Worm (Caenorhabditis elegans) whole organism, young adult: ENCODE results near the gene F33H1.4.

Experiments
- D2030.7 ChIP-seq: fragments of 200-800 bp; sonication (Bioruptor generic); IDR thresholded peaks from 2 replicates; pipeline ENCODE4 v1.3.6; 2022; ENCODE audit warnings: missing genetic modification reagents, missing genetic modification characterization, missing compliant biosample characterization
- F22D6.2 ChIP-seq: sonication (generic microtip); optimal IDR thresholded peaks from 2 replicates; lab custom pipeline; 2016; ENCODE audit warnings: mild to moderate bottlenecking, missing genetic modification characterization, missing compliant biosample characterization
- F23B12.7 ChIP-seq: sonication (generic microtip); optimal IDR thresholded peaks from 2 replicates; lab custom pipeline; 2017; ENCODE audit warnings: missing genetic modification characterization, mild to moderate bottlenecking, missing compliant biosample characterization, antibody characterized with exemption, moderate library complexity; ENCODE audit not compliant: insufficient read depth
- F33H1.4 ChIP-seq: fragments of 200-800 bp; sonication (Bioruptor generic); IDR thresholded peaks from 2 replicates; pipeline ENCODE4 v1.3.6; 2022; ENCODE audit warnings: missing genetic modification reagents, missing genetic modification characterization, missing compliant biosample characterization
- F49E8.2 ChIP-seq: sonication (generic microtip); optimal IDR thresholded peaks from 3 replicates; lab custom pipeline; 2017; ENCODE audit warnings: missing genetic modification characterization, mild to moderate bottlenecking, missing compliant biosample characterization, antibody characterized with exemption, moderate library complexity; ENCODE audit not compliant: insufficient read depth
- F52B5.7 ChIP-seq: sonication (generic microtip); optimal IDR thresholded peaks from 2 replicates; lab custom pipeline; 2016; ENCODE audit warnings: mild to moderate bottlenecking, missing genetic modification characterization, missing compliant biosample characterization
- F55B11.4 ChIP-seq: sonication (generic microtip); optimal IDR thresholded peaks from 2 replicates; lab custom pipeline; 2016; ENCODE audit warnings: missing compliant biosample characterization, missing genetic modification characterization, borderline replicate concordance; ENCODE audit not compliant: insufficient read depth
- F57C9.4 ChIP-seq: sonication (generic microtip); optimal IDR thresholded peaks from 2 replicates; lab custom pipeline; 2017; ENCODE audit warnings: mild to moderate bottlenecking, missing genetic modification characterization, missing compliant biosample characterization
- T07F8.4 ChIP-seq: sonication (generic microtip); optimal IDR thresholded peaks from 2 replicates; lab custom pipeline; 2016; ENCODE audit warnings: mild to moderate bottlenecking, missing genetic modification characterization, moderate library complexity, missing compliant biosample characterization
- Y67H2A.10 ChIP-seq: fragments of 200-800 bp; sonication (Bioruptor generic); conservative IDR thresholded peaks from 2 replicates; pipeline ENCODE4 v1.3.6; 2022; ENCODE audit warnings: missing genetic modification reagents, missing genetic modification characterization, missing compliant biosample characterization
- athp-1 ChIP-seq: sonication (generic microtip); optimal IDR thresholded peaks from 2 replicates; lab custom pipeline; 2017; ENCODE audit warnings: mild to moderate bottlenecking, missing genetic modification characterization, missing compliant biosample characterization
- attf-5 ChIP-seq: fragments of 200-800 bp; sonication (Bioruptor generic); optimal IDR thresholded peaks from 2 replicates; lab custom pipeline; 2018; ENCODE audit warnings: mild to moderate bottlenecking, missing genetic modification characterization, missing compliant biosample characterization
- bed-1 ChIP-seq: fragments of 200-800 bp; sonication (Bioruptor generic); IDR thresholded peaks from 2 replicates; pipeline ENCODE4 v1.3.6; 2022; ENCODE audit warnings: missing genetic modification reagents, missing genetic modification characterization, missing compliant biosample characterization
- cebp-1 ChIP-seq, 2 experiments: fragments of 200-800 bp in 1 of 2; sonication (Bioruptor generic) in 1 of 2; sonication (generic microtip) in 1 of 2; IDR thresholded peaks in 1 of 2; optimal IDR thresholded peaks in 1 of 2; 2 replicates each; pipeline versions ENCODE4 v1.3.6 to Lab custom; 2017 to 2022; ENCODE audit warnings: missing compliant biosample characterization in 2 of 2, missing genetic modification characterization in 2 of 2, mild to moderate bottlenecking in 1 of 2, missing genetic modification reagents in 1 of 2, moderate library complexity in 1 of 2
- ceh-100 ChIP-seq: fragments of 200-800 bp; sonication (Bioruptor generic); IDR thresholded peaks from 2 replicates; pipeline ENCODE4 v1.3.6; 2022; ENCODE audit warnings: missing genetic modification reagents, missing genetic modification characterization, missing compliant biosample characterization
- ceh-27 ChIP-seq: fragments of 200-800 bp; sonication (Bioruptor generic); optimal IDR thresholded peaks from 2 replicates; lab custom pipeline; 2018; ENCODE audit warnings: mild to moderate bottlenecking, missing genetic modification characterization, moderate library complexity, missing compliant biosample characterization
- ceh-91 ChIP-seq: fragments of 200-800 bp; sonication (Bioruptor generic); IDR thresholded peaks from 2 replicates; pipeline ENCODE4 v1.3.6; 2022; ENCODE audit warnings: missing genetic modification reagents, missing genetic modification characterization, missing compliant biosample characterization
- die-1 ChIP-seq: sonication (generic microtip); optimal IDR thresholded peaks from 2 replicates; lab custom pipeline; 2016; ENCODE audit warnings: missing genotype, mild to moderate bottlenecking, missing genetic modification characterization, missing compliant biosample characterization
- dpff-1 ChIP-seq: sonication (generic microtip); optimal IDR thresholded peaks from 2 replicates; lab custom pipeline; 2017; ENCODE audit warnings: mild to moderate bottlenecking, missing genetic modification characterization, missing compliant biosample characterization
- dpl-1 ChIP-seq: fragments of 150-350 bp; optimal IDR thresholded peaks from 2 replicates; lab custom pipeline; 2014; ENCODE audit warnings: missing biosample characterization, missing genetic modification reagents, missing genetic modification characterization
- egl-44 ChIP-seq: fragments of 200-800 bp; sonication (Bioruptor generic); IDR thresholded peaks from 2 replicates; pipeline ENCODE4 v1.3.6; 2022; ENCODE audit warnings: missing genetic modification reagents, missing genetic modification characterization, missing compliant biosample characterization
- ets-4 ChIP-seq: fragments of 200-800 bp; sonication (Bioruptor generic); optimal IDR thresholded peaks from 2 replicates; lab custom pipeline; 2018; ENCODE audit warnings: mild to moderate bottlenecking, missing genetic modification characterization, missing compliant biosample characterization
- hmg-1.2 ChIP-seq: fragments of 200-800 bp; sonication (Bioruptor generic); IDR thresholded peaks from 2 replicates; pipeline ENCODE4 v1.3.6; 2022; ENCODE audit warnings: missing genetic modification reagents, missing genetic modification characterization, missing compliant biosample characterization
- lin-35 ChIP-seq, 3 experiments: fragments of 150-350 bp in 2 of 3; sonication (generic microtip) in 1 of 3; optimal IDR thresholded peaks; 2 replicates each; lab custom pipeline; 2014 to 2018; ENCODE audit warnings: missing biosample characterization in 3 of 3, missing genetic modification characterization in 3 of 3, missing genetic modification reagents in 3 of 3
- lin-54 ChIP-seq: fragments of 200-800 bp; sonication (Bioruptor generic); optimal IDR thresholded peaks from 2 replicates; lab custom pipeline; 2018; ENCODE audit warnings: mild to moderate bottlenecking, missing genetic modification characterization, missing compliant biosample characterization
- lir-1 ChIP-seq: fragments of 200-800 bp; sonication (Bioruptor generic); conservative IDR thresholded peaks from 2 replicates; pipeline ENCODE4 v1.3.6; 2022; ENCODE audit warnings: missing genetic modification reagents, missing genetic modification characterization, missing compliant biosample characterization
- lsl-1 ChIP-seq: fragments of 200-800 bp; sonication (Bioruptor generic); optimal IDR thresholded peaks from 2 replicates; lab custom pipeline; 2018; ENCODE audit warnings: mild to moderate bottlenecking, missing genetic modification characterization, moderate library complexity, missing compliant biosample characterization
- lsy-27 ChIP-seq: sonication (generic microtip); optimal IDR thresholded peaks from 2 replicates; lab custom pipeline; 2017; ENCODE audit warnings: missing genetic modification characterization, mild to moderate bottlenecking, missing compliant biosample characterization, antibody characterized with exemption, missing genotype, borderline replicate concordance; ENCODE audit not compliant: insufficient read depth
- madf-10 ChIP-seq: sonication (generic microtip); optimal IDR thresholded peaks from 2 replicates; lab custom pipeline; 2016; ENCODE audit warnings: mild to moderate bottlenecking, missing genetic modification characterization, missing compliant biosample characterization
- madf-3 ChIP-seq: fragments of 200-800 bp; sonication (Bioruptor generic); IDR thresholded peaks from 2 replicates; pipeline ENCODE4 v1.3.6; 2022; ENCODE audit warnings: missing genetic modification reagents, missing genetic modification characterization, missing compliant biosample characterization
- madf-6 ChIP-seq: fragments of 200-800 bp; sonication (Bioruptor generic); IDR thresholded peaks from 2 replicates; pipeline ENCODE4 v1.3.6; 2022; ENCODE audit warnings: missing genetic modification reagents, missing genetic modification characterization, missing compliant biosample characterization
- mel-28 ChIP-seq: sonication (generic microtip); optimal IDR thresholded peaks from 2 replicates; lab custom pipeline; 2016; ENCODE audit warnings: borderline replicate concordance, mild to moderate bottlenecking, missing genetic modification characterization, missing compliant biosample characterization
- mes-4 ChIP-seq: sonication (generic microtip); optimal IDR thresholded peaks from 2 replicates; lab custom pipeline; 2016; ENCODE audit warnings: missing genotype, missing genetic modification characterization, missing compliant biosample characterization
- nfyb-1 ChIP-seq: fragments of 200-800 bp; sonication (Bioruptor generic); IDR thresholded peaks from 2 replicates; pipeline ENCODE4 v1.3.6; 2022; ENCODE audit warnings: missing genetic modification reagents, missing genetic modification characterization, missing compliant biosample characterization
- nhr-80 ChIP-seq: sonication (generic microtip); optimal IDR thresholded peaks from 2 replicates; lab custom pipeline; 2016; ENCODE audit warnings: missing genetic modification characterization, missing compliant biosample characterization
- pbrm-1 ChIP-seq: fragments of 200-800 bp; sonication (Bioruptor generic); IDR thresholded peaks from 2 replicates; pipeline ENCODE4 v1.3.6; 2022; ENCODE audit warnings: missing genetic modification reagents, missing genetic modification characterization, missing compliant biosample characterization
- pha-4 ChIP-seq: fragments of 150-350 bp; sonication (generic microtip); optimal IDR thresholded peaks from 2 replicates; lab custom pipeline; 2014; ENCODE audit warnings: missing biosample characterization, missing genetic modification reagents, missing genetic modification characterization
- rcor-1 ChIP-seq: fragments of 200-800 bp; sonication (Bioruptor generic); IDR thresholded peaks from 2 replicates; pipeline ENCODE4 v1.3.6; 2022; ENCODE audit warnings: missing genetic modification reagents, missing genetic modification characterization, missing compliant biosample characterization
- rpc-1 ChIP-seq, 2 experiments: fragments of 150-350 bp in 1 of 2; sonication (generic microtip) in 1 of 2; optimal IDR thresholded peaks; 2 replicates each; lab custom pipeline; 2014 to 2018; ENCODE audit warnings: missing biosample characterization in 1 of 2, missing genetic modification characterization in 1 of 2, missing genetic modification reagents in 1 of 2, missing genotype in 1 of 2
- sea-2 ChIP-seq: fragments of 200-800 bp; sonication (Bioruptor generic); IDR thresholded peaks from 2 replicates; pipeline ENCODE4 v1.3.6; 2022; ENCODE audit warnings: missing genetic modification characterization, missing compliant biosample characterization
- somi-1 ChIP-seq: fragments of 200-800 bp; sonication (Bioruptor generic); optimal IDR thresholded peaks from 2 replicates; lab custom pipeline; 2018; ENCODE audit warnings: mild to moderate bottlenecking, missing genetic modification characterization, missing compliant biosample characterization
- tbp1 ChIP-seq: fragments of 200-800 bp; sonication (Bioruptor generic); optimal IDR thresholded peaks from 2 replicates; lab custom pipeline; 2018; ENCODE audit warnings: mild to moderate bottlenecking, missing genetic modification characterization, missing compliant biosample characterization
- tlf-1 ChIP-seq: fragments of 200-800 bp; sonication (Bioruptor generic); optimal IDR thresholded peaks from 2 replicates; lab custom pipeline; 2018; ENCODE audit warnings: mild to moderate bottlenecking, missing genetic modification characterization, missing compliant biosample characterization
- unc-130 ChIP-seq: sonication (generic microtip); optimal IDR thresholded peaks from 2 replicates; lab custom pipeline; 2016; ENCODE audit warnings: missing genetic modification reagents, missing genetic modification characterization, missing compliant biosample characterization
- ztf-18 ChIP-seq: sonication (generic microtip); optimal IDR thresholded peaks from 2 replicates; lab custom pipeline; 2016; ENCODE audit warnings: missing genotype, mild to moderate bottlenecking, missing genetic modification characterization, missing compliant biosample characterization
- ztf-22 ChIP-seq: fragments of 200-800 bp; sonication (Bioruptor generic); optimal IDR thresholded peaks from 2 replicates; lab custom pipeline; 2018; ENCODE audit warnings: mild to moderate bottlenecking, missing genetic modification characterization, moderate library complexity, missing compliant biosample characterization
- ztf-25 ChIP-seq: fragments of 200-800 bp; sonication (Bioruptor generic); IDR thresholded peaks from 2 replicates; pipeline ENCODE4 v1.3.6; 2022; ENCODE audit warnings: missing genetic modification reagents, missing genetic modification characterization, missing compliant biosample characterization
- ztf-28 ChIP-seq: fragments of 200-800 bp; sonication (Bioruptor generic); IDR thresholded peaks from 2 replicates; pipeline ENCODE4 v1.3.6; 2022; ENCODE audit warnings: missing genetic modification reagents, missing genetic modification characterization, missing compliant biosample characterization

Gene F33H1.4

DNA sequence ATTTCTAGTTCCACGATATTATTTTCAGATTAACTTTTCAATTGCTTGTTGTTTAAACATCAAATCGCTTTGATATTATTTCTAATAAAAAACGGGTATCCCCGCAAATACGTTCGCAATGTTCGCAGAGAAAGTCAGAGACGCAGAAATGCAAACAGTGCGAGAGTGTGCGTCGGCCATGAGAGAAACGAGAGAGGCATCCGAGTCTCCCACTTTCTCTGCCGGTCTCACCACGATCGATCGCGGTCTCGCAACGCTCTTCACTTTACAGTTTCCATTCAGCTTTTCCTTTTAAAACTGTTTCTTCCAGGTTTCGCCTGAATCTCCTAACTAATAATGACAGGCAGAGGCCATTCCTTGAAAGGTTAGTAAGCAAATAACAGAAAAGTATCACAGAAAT is at the start of gene F33H1.4:
Gene F33H1.4 (plus strand): TSS at position 311 of the 400 bp plus-strand sequence.
- no peak for TF ChIP-seq dpl-1
- TF ChIP-seq ceh-100 (GFP tag; lab: Robert Waterston, UW): peak; percentile 12; the same call in 1 of the 2 replicates
- peak; percentile 31 for TF ChIP-seq unc-130 (GFP tag; lab: Kevin White, UChicago)
- peak; percentile 6 for TF ChIP-seq madf-10 (tag; lab: Kevin White, UChicago)
- TF ChIP-seq ztf-22 (GFP tag; lab: Kevin White, UChicago): no peak
- TF ChIP-seq ceh-91: no peak
- no peak for TF ChIP-seq lsy-27 (tag; lab: Kevin White, UChicago)
- no peak for TF ChIP-seq mes-4
- TF ChIP-seq rcor-1: peak; percentile 44; the same call in 1 of the 2 replicates
- no peak for TF ChIP-seq T07F8.4 (tag; lab: Kevin White, UChicago)
- TF ChIP-seq lsl-1 (GFP tag; lab: Kevin White, UChicago): peak; percentile 33
- TF ChIP-seq ets-4 (GFP tag; lab: Kevin White, UChicago): no peak
- TF ChIP-seq F22D6.2 (tag; lab: Kevin White, UChicago): no peak
- TF ChIP-seq F52B5.7 (tag; lab: Kevin White, UChicago): no peak
- 0 out of 2 replicates have a peak, but pooled peaks have one; percentile 48 for TF ChIP-seq nfyb-1 (GFP tag; lab: Robert Waterston, UW)
- TF ChIP-seq ztf-18: no peak
- peak; percentile 91 for TF ChIP-seq madf-3 (GFP tag; lab: Robert Waterston, UW)
- TF ChIP-seq lin-54 (GFP tag; lab: Kevin White, UChicago): peak; percentile 45
- TF ChIP-seq sea-2 (GFP tag; lab: Robert Waterston, UW): no peak
- TF ChIP-seq pha-4 (tag; lab: Kevin White, UChicago): no peak
- TF ChIP-seq egl-44 (GFP tag; lab: Robert Waterston, UW): no peak
- TF ChIP-seq rpc-1 (optimal IDR thresholded peaks at IDR 0.05; lab: Kevin White, UChicago): no peak
- no peak for TF ChIP-seq rpc-1 (tag; optimal IDR thresholded peaks at IDR 0.05; lab: Kevin White, UChicago)
- peak; percentile 57 for TF ChIP-seq D2030.7 (GFP tag; lab: Robert Waterston, UW)
- TF ChIP-seq somi-1 (GFP tag; lab: Kevin White, UChicago): no peak
- TF ChIP-seq dpff-1 (tag; lab: Kevin White, UChicago): no peak
- TF ChIP-seq F57C9.4: no peak
- peak; percentile 44 for TF ChIP-seq attf-5
- no peak for TF ChIP-seq lir-1 (GFP tag; lab: Robert Waterston, UW)
- TF ChIP-seq F33H1.4 (GFP tag; lab: Robert Waterston, UW): peak; percentile 80
- peak; percentile 4 for TF ChIP-seq tlf-1
- TF ChIP-seq ceh-27 (GFP tag; lab: Kevin White, UChicago): peak; percentile 63
- TF ChIP-seq pbrm-1 (GFP tag; lab: Robert Waterston, UW): peak; percentile 44; the same call in 1 of the 2 replicates
- peak; percentile 60 for TF ChIP-seq F49E8.2
- TF ChIP-seq nhr-80 (tag; lab: Kevin White, UChicago): no peak
- TF ChIP-seq tbp1: peak; percentile 41
- TF ChIP-seq die-1 (tag; lab: Kevin White, UChicago): no peak
- TF ChIP-seq ztf-25 (GFP tag; lab: Robert Waterston, UW): no peak
- peak; percentile 57 for TF ChIP-seq madf-6
- TF ChIP-seq mel-28 (tag; lab: Kevin White, UChicago): no peak
- TF ChIP-seq lin-35 (GFP tag; optimal IDR thresholded peaks at IDR 0.05; lab: Kevin White, UChicago): no peak
- TF ChIP-seq F55B11.4 (tag; lab: Kevin White, UChicago): no peak
- no peak for TF ChIP-seq cebp-1 (GFP tag; IDR thresholded peaks at IDR 0.05; lab: Robert Waterston, UW)
- TF ChIP-seq cebp-1 (tag; optimal IDR thresholded peaks at IDR 0.05; lab: Kevin White, UChicago): peak; percentile 79
- TF ChIP-seq F23B12.7 (tag; lab: Kevin White, UChicago): no peak
- TF ChIP-seq hmg-1.2 (GFP tag; lab: Robert Waterston, UW): peak; percentile 97
- TF ChIP-seq ztf-28 (GFP tag; lab: Robert Waterston, UW): no peak
- no peak for TF ChIP-seq bed-1 (GFP tag; lab: Robert Waterston, UW)
- no peak for TF ChIP-seq athp-1 (tag; lab: Kevin White, UChicago)
- no peak for TF ChIP-seq Y67H2A.10 (GFP tag; lab: Robert Waterston, UW)
